Worm (Caenorhabditis elegans): ENCODE results near the gene sel-10.

sel-10 gene

DNA sequence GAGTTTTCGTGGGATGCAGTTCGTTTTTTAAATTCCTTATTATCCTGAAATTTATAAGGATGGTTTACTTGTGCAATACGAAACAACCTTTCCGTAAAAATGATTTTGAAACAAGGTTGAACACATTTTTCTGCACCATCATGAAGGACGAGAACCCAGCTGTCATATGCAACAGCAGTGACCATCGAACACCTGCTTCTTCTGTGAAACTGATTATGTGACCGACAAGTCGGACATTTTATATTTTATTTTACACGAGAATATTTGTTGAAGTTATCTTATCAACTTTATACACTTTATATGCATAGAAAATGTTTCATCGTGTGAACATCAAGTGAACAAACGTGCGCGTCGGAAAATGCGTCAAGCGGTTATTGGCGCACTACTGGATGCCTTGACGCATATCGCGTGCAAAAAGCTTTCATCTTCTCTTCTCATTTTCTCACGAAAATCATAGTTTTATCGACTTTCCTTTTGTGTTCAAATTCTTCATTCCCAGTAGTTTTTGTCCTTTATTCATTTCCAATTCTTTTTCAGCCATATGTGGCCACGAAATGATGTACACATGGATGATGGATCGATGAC lies at the start of gene sel-10:
sel-10 (plus strand) TSS at position 538 of the 585 bp plus-strand sequence.
- TF ChIP-seq spr-3 (GFP tag; optimal IDR thresholded peaks at IDR 0.05) (no peak), hlh-11 (tag; optimal IDR thresholded peaks at IDR 0.05) (no peak), lin-13 (GFP tag; optimal IDR thresholded peaks at IDR 0.05) (peak; percentile 66), Y75B8A.6 (GFP tag; IDR thresholded peaks at IDR 0.05) (no peak), Y48G9A.11 (GFP tag; IDR thresholded peaks at IDR 0.05) (no peak), ctbp-1 (GFP tag; IDR thresholded peaks at IDR 0.05) (no peak), daf-16 (GFP tag; optimal IDR thresholded peaks at IDR 0.05) (no peak), daf-16 (tag; optimal IDR thresholded peaks at IDR 0.05) (peak; percentile 38), nhr-48 (tag; optimal IDR thresholded peaks at IDR 0.05) (peak; percentile 36), nhr-6 (tag; optimal IDR thresholded peaks at IDR 0.05) (peak; percentile 89), aly-2 (tag; optimal IDR thresholded peaks at IDR 0.05) (no peak), saeg-2 (GFP tag; IDR thresholded peaks at IDR 0.05) (no peak), duxl-1 (tag; optimal IDR thresholded peaks at IDR 0.05; ENCODE audit: poor library complexity) (peak; percentile 66), rbr-2 (tag; optimal IDR thresholded peaks at IDR 0.05) (peak; percentile 74), madf-5 (GFP tag; IDR thresholded peaks at IDR 0.05) (no peak), mep-1 (tag; optimal IDR thresholded peaks at IDR 0.05) (no peak), unc-62 (GFP tag; optimal IDR thresholded peaks at IDR 0.05 in 1 of 2) (peak in 1 of 2 experiments; percentile 59), unc-62 (tag; optimal IDR thresholded peaks at IDR 0.05) (no peak), arid-1 (GFP tag; conservative IDR thresholded peaks at IDR 0.05) (0 out of 2 replicates have a peak, but pooled peaks have one; percentile 33), egl-27 (tag; optimal IDR thresholded peaks at IDR 0.05) (no peak), nhr-41 (GFP tag; IDR thresholded peaks at IDR 0.05) (no peak), unc-130 (GFP tag; optimal IDR thresholded peaks at IDR 0.05) (no peak), snpc-1.2 (GFP tag; IDR thresholded peaks at IDR 0.05) (no peak), F44E2.7 (GFP tag; IDR thresholded peaks at IDR 0.05) (no peak), zip-11 (GFP tag; IDR thresholded peaks at IDR 0.05) (no peak), lim-7 (GFP tag; IDR thresholded peaks at IDR 0.05) (no peak), tag-97 (GFP tag; IDR thresholded peaks at IDR 0.05) (no peak), F10B5.3 (tag; optimal IDR thresholded peaks at IDR 0.05) (peak; percentile 23), jun-1 (tag; optimal IDR thresholded peaks at IDR 0.05) (no peak), ZK546.5 (tag; optimal IDR thresholded peaks at IDR 0.05) (no peak), mes-2 (tag; optimal IDR thresholded peaks at IDR 0.05; ENCODE audit: poor library complexity, severe bottlenecking) (peak; percentile 84), lsy-2 (tag; optimal IDR thresholded peaks at IDR 0.05) (peak in 1 of 2 experiments; percentile 83), sdz-12 (GFP tag; optimal IDR thresholded peaks at IDR 0.05) (no peak), fkh-10 (GFP tag; optimal IDR thresholded peaks at IDR 0.05) (no peak), nhr-237 (tag; optimal IDR thresholded peaks at IDR 0.05) (no peak), zip-2 (tag; optimal IDR thresholded peaks at IDR 0.05) (no peak), attf-4 (tag; optimal IDR thresholded peaks at IDR 0.05) (no peak), vab-7 (GFP tag; IDR thresholded peaks at IDR 0.05) (no peak), ceh-44 (GFP tag; IDR thresholded peaks at IDR 0.05) (no peak), nhr-11 (tag; optimal IDR thresholded peaks at IDR 0.05) (peak; percentile 60), hlh-30 (tag; optimal IDR thresholded peaks at IDR 0.05; ENCODE audit: insufficient read depth) (peak; percentile 66), hif-1 (tag; optimal IDR thresholded peaks at IDR 0.05) (peak in 1 of 2 experiments; percentile 65), ceh-82 (tag; optimal IDR thresholded peaks at IDR 0.05) (no peak), lin-29 (GFP tag; IDR thresholded peaks at IDR 0.05) (no peak), tra-1 (GFP tag; IDR thresholded peaks at IDR 0.05) (no peak), dpl-1 (GFP tag; optimal IDR thresholded peaks at IDR 0.05) (peak; percentile 76), ama-1 (optimal IDR thresholded peaks at IDR 0.05) (no peak), pha-4 (GFP tag; IDR thresholded peaks at IDR 0.05) (peak; percentile 30; the same call in 1 of the 2 replicates), pha-4 (tag; optimal IDR thresholded peaks at IDR 0.05) (peak; percentile 47), nhr-28 (tag; optimal IDR thresholded peaks at IDR 0.05) (peak; percentile 52), nhr-25 (tag; optimal IDR thresholded peaks at IDR 0.05; ENCODE audit: borderline replicate concordance, insufficient read depth) (no peak)
